Worm (Caenorhabditis elegans) whole organism, mixed stage, embryonic: Measurements from ENCODE around the gene spn-4.

ENCODE experiments used
- elt-3 ChIP-seq: fragments of 150-350 bp; optimal IDR thresholded peaks from 2 replicates; lab custom pipeline; 2014; ENCODE audit warnings: missing biosample characterization, missing genetic modification characterization
- hlh-1 ChIP-seq: fragments of 150-350 bp; optimal IDR thresholded peaks from 2 replicates; lab custom pipeline; 2014; ENCODE audit warnings: missing biosample characterization, missing genetic modification reagents, missing genetic modification characterization
- lin-13 ChIP-seq: fragments of 150-350 bp; optimal IDR thresholded peaks from 2 replicates; lab custom pipeline; 2014; ENCODE audit warnings: missing biosample characterization, missing genetic modification characterization
- mep-1 ChIP-seq: fragments of 150-350 bp; optimal IDR thresholded peaks from 2 replicates; lab custom pipeline; 2017; ENCODE audit warnings: missing biosample characterization, missing genetic modification reagents, missing genetic modification characterization, inconsistent platforms
- nhr-12 ChIP-seq: fragments of 150-350 bp; optimal IDR thresholded peaks from 2 replicates; lab custom pipeline; 2014; ENCODE audit warnings: missing biosample characterization, missing genetic modification characterization
- nhr-2 ChIP-seq: fragments of 150-350 bp; optimal IDR thresholded peaks from 2 replicates; lab custom pipeline; 2014; ENCODE audit warnings: missing biosample characterization, missing genetic modification characterization
- nhr-237 ChIP-seq: fragments of 150-350 bp; optimal IDR thresholded peaks from 2 replicates; lab custom pipeline; 2014; ENCODE audit warnings: missing biosample characterization, missing genetic modification characterization
- nhr-28 ChIP-seq: fragments of 150-350 bp; optimal IDR thresholded peaks from 2 replicates; lab custom pipeline; 2014; ENCODE audit warnings: missing biosample characterization, missing genetic modification characterization
- unc-62 ChIP-seq: fragments of 150-350 bp; optimal IDR thresholded peaks from 2 replicates; lab custom pipeline; 2014; ENCODE audit warnings: missing biosample characterization, missing genetic modification reagents, missing genetic modification characterization
- ztf-11 ChIP-seq: fragments of 150-350 bp; optimal IDR thresholded peaks from 2 replicates; lab custom pipeline; 2014; ENCODE audit warnings: missing biosample characterization, missing genetic modification characterization

ce11 chrV:6783044-6783625 is 1.6 kb downstream of the spn-4 start:
- TF ChIP-seq nhr-2: no peak
- no peak for TF ChIP-seq unc-62 (GFP tag; lab: Kevin White, UChicago)
- no peak for TF ChIP-seq hlh-1 (tag; lab: Kevin White, UChicago)
- TF ChIP-seq nhr-237 (tag; lab: Kevin White, UChicago): no peak
- no peak for TF ChIP-seq elt-3 (tag; lab: Kevin White, UChicago)
- no peak for TF ChIP-seq nhr-12 (tag; lab: Kevin White, UChicago)
- TF ChIP-seq nhr-28 (tag; lab: Kevin White, UChicago): no peak
- no peak for TF ChIP-seq mep-1 (tag; lab: Kevin White, UChicago)
- TF ChIP-seq ztf-11: no peak
- TF ChIP-seq lin-13 (tag; lab: Kevin White, UChicago): no peak
